Worm (Caenorhabditis elegans) whole organism, late embryonic: ENCODE results near the gene ceh-20.

Experiments used
- C08G9.2 ChIP-seq: sonication (generic microtip); optimal IDR thresholded peaks from 2 replicates; lab custom pipeline; 2016; ENCODE audit warnings: mild to moderate bottlenecking, missing genetic modification characterization, moderate library complexity, missing compliant biosample characterization
- C38D4.7 ChIP-seq: fragments of 200-800 bp; sonication (Bioruptor generic); optimal IDR thresholded peaks from 2 replicates; lab custom pipeline; 2018; ENCODE audit warnings: mild to moderate bottlenecking, missing genetic modification characterization, moderate library complexity, missing compliant biosample characterization
- F13H6.1 ChIP-seq: sonication (generic microtip); optimal IDR thresholded peaks from 2 replicates; lab custom pipeline; 2016; ENCODE audit warnings: missing genetic modification characterization, missing compliant biosample characterization
- Y22D7AL.16 ChIP-seq: sonication (generic microtip); optimal IDR thresholded peaks from 2 replicates; lab custom pipeline; 2016; ENCODE audit warnings: missing genetic modification characterization, missing compliant biosample characterization
- ahr-1 ChIP-seq: sonication (generic microtip); optimal IDR thresholded peaks from 2 replicates; lab custom pipeline; 2016; ENCODE audit warnings: missing genetic modification characterization, missing compliant biosample characterization
- ceh-14 ChIP-seq: sonication (generic microtip); optimal IDR thresholded peaks from 2 replicates; lab custom pipeline; 2016; ENCODE audit warnings: missing genotype, missing genetic modification characterization, missing compliant biosample characterization
- ceh-2 ChIP-seq: sonication (generic microtip); optimal IDR thresholded peaks from 2 replicates; lab custom pipeline; 2016; ENCODE audit warnings: missing genotype, missing genetic modification characterization, missing compliant biosample characterization
- ceh-31 ChIP-seq: sonication (generic microtip); optimal IDR thresholded peaks from 2 replicates; lab custom pipeline; 2016; ENCODE audit warnings: missing genetic modification characterization, missing compliant biosample characterization
- ceh-48 ChIP-seq: sonication (generic microtip); optimal IDR thresholded peaks from 2 replicates; lab custom pipeline; 2016; ENCODE audit warnings: missing genetic modification characterization, inconsistent platforms, missing compliant biosample characterization
- ceh-6 ChIP-seq: fragments of 200-800 bp; sonication (Bioruptor generic); optimal IDR thresholded peaks from 2 replicates; lab custom pipeline; 2018; ENCODE audit warnings: mild to moderate bottlenecking, missing genetic modification characterization, missing compliant biosample characterization
- ceh-9 ChIP-seq: sonication (generic microtip); optimal IDR thresholded peaks from 2 replicates; lab custom pipeline; 2016; ENCODE audit warnings: mild to moderate bottlenecking, missing genetic modification characterization, inconsistent platforms, missing compliant biosample characterization
- dve-1 ChIP-seq: sonication (generic microtip); optimal IDR thresholded peaks from 2 replicates; lab custom pipeline; 2017; ENCODE audit warnings: antibody characterized with exemption, mild to moderate bottlenecking, missing genetic modification characterization, missing compliant biosample characterization
- elt-4 ChIP-seq: sonication (generic microtip); optimal IDR thresholded peaks from 2 replicates; lab custom pipeline; 2016; ENCODE audit warnings: missing genetic modification characterization, missing compliant biosample characterization
- ets-4 ChIP-seq: sonication (generic microtip); optimal IDR thresholded peaks from 2 replicates; lab custom pipeline; 2016; ENCODE audit warnings: missing genetic modification characterization, missing compliant biosample characterization
- eyg-1 ChIP-seq: sonication (generic microtip); optimal IDR thresholded peaks from 2 replicates; lab custom pipeline; 2016; ENCODE audit warnings: missing genotype, missing genetic modification characterization, missing compliant biosample characterization
- fax-1 ChIP-seq: sonication (generic microtip); optimal IDR thresholded peaks from 2 replicates; lab custom pipeline; 2016; ENCODE audit warnings: missing genotype, missing genetic modification characterization, missing compliant biosample characterization
- fkh-6 ChIP-seq: sonication (generic microtip); optimal IDR thresholded peaks from 2 replicates; lab custom pipeline; 2016; ENCODE audit warnings: missing genetic modification characterization, missing compliant biosample characterization
- gmeb-2 ChIP-seq: sonication (generic microtip); optimal IDR thresholded peaks from 2 replicates; lab custom pipeline; 2016; ENCODE audit warnings: missing genetic modification characterization, inconsistent platforms, missing compliant biosample characterization
- hlh-13 ChIP-seq: fragments of 200-800 bp; sonication (Bioruptor generic); optimal IDR thresholded peaks from 2 replicates; lab custom pipeline; 2018; ENCODE audit warnings: mild to moderate bottlenecking, missing genetic modification characterization, missing compliant biosample characterization
- hlh-15 ChIP-seq: sonication (generic microtip); optimal IDR thresholded peaks from 2 replicates; lab custom pipeline; 2016; ENCODE audit warnings: missing genetic modification characterization, missing compliant biosample characterization
- hlh-8 ChIP-seq: sonication (generic microtip); optimal IDR thresholded peaks from 2 replicates; lab custom pipeline; 2016; ENCODE audit warnings: missing genotype, missing genetic modification characterization, missing compliant biosample characterization
- lim-6 ChIP-seq: sonication (generic microtip); optimal IDR thresholded peaks from 2 replicates; lab custom pipeline; 2016; ENCODE audit warnings: missing genetic modification characterization, missing compliant biosample characterization
- lin-11 ChIP-seq: fragments of 200-800 bp; sonication (Bioruptor generic); optimal IDR thresholded peaks from 2 replicates; lab custom pipeline; 2018; ENCODE audit warnings: mild to moderate bottlenecking, missing genetic modification characterization, missing compliant biosample characterization
- madf-2 ChIP-seq: sonication (generic microtip); optimal IDR thresholded peaks from 2 replicates; lab custom pipeline; 2017; ENCODE audit warnings: missing genetic modification characterization, missing compliant biosample characterization
- nhr-11 ChIP-seq: fragments of 150-350 bp; optimal IDR thresholded peaks from 2 replicates; lab custom pipeline; 2014; ENCODE audit warnings: missing biosample characterization, missing genetic modification characterization
- nhr-232 ChIP-seq: sonication (generic microtip); optimal IDR thresholded peaks from 2 replicates; lab custom pipeline; 2016; ENCODE audit warnings: missing genetic modification characterization, missing compliant biosample characterization
- odd-2 ChIP-seq: sonication (generic microtip); optimal IDR thresholded peaks from 2 replicates; lab custom pipeline; 2017; ENCODE audit warnings: antibody characterized with exemption, mild to moderate bottlenecking, missing genetic modification characterization, missing compliant biosample characterization
- pag-3 ChIP-seq: sonication (generic microtip); optimal IDR thresholded peaks from 2 replicates; lab custom pipeline; 2016; ENCODE audit warnings: missing compliant biosample characterization, missing genetic modification characterization, borderline replicate concordance
- pat-9 ChIP-seq: fragments of 200-800 bp; sonication (Bioruptor generic); optimal IDR thresholded peaks from 2 replicates; lab custom pipeline; 2018; ENCODE audit warnings: mild to moderate bottlenecking, missing genetic modification characterization, moderate library complexity, missing compliant biosample characterization
- pax-1 ChIP-seq: fragments of 150-350 bp; optimal IDR thresholded peaks from 2 replicates; lab custom pipeline; 2014; ENCODE audit warnings: missing biosample characterization, missing genetic modification characterization
- pha-4 ChIP-seq: fragments of 150-350 bp; optimal IDR thresholded peaks from 2 replicates; lab custom pipeline; 2018; ENCODE audit warnings: missing biosample characterization, missing genetic modification reagents, missing genetic modification characterization
- sdc-2 ChIP-seq: sonication (generic microtip); optimal IDR thresholded peaks from 2 replicates; lab custom pipeline; 2016; ENCODE audit warnings: missing genotype, missing genetic modification characterization, missing compliant biosample characterization
- sox-2 ChIP-seq: fragments of 200-800 bp; sonication (Bioruptor generic); IDR thresholded peaks from 2 replicates; pipeline ENCODE4 v1.3.6; 2022; ENCODE audit warnings: missing genetic modification reagents, missing genetic modification characterization, missing compliant biosample characterization
- syd-9 ChIP-seq: sonication (generic microtip); optimal IDR thresholded peaks from 2 replicates; lab custom pipeline; 2016; ENCODE audit warnings: mild to moderate bottlenecking, missing genetic modification characterization, moderate library complexity, missing compliant biosample characterization
- tbx-7 ChIP-seq: sonication (generic microtip); optimal IDR thresholded peaks from 2 replicates; lab custom pipeline; 2016; ENCODE audit warnings: missing genotype, missing genetic modification characterization, missing compliant biosample characterization
- ttx-3 ChIP-seq: sonication (generic microtip); optimal IDR thresholded peaks from 2 replicates; lab custom pipeline; 2016; ENCODE audit warnings: missing genetic modification reagents, missing genetic modification characterization, missing compliant biosample characterization
- unc-42 ChIP-seq: sonication (generic microtip); optimal IDR thresholded peaks from 2 replicates; lab custom pipeline; 2016; ENCODE audit warnings: missing genotype, missing genetic modification characterization, missing compliant biosample characterization
- unc-55 ChIP-seq: sonication (generic microtip); optimal IDR thresholded peaks from 2 replicates; lab custom pipeline; 2017; ENCODE audit warnings: missing biosample characterization, missing genetic modification reagents, missing genetic modification characterization
- ztf-16 ChIP-seq: sonication (generic microtip); optimal IDR thresholded peaks from 2 replicates; lab custom pipeline; 2017; ENCODE audit warnings: missing genetic modification characterization, missing compliant biosample characterization

Gene ceh-20

DNA sequence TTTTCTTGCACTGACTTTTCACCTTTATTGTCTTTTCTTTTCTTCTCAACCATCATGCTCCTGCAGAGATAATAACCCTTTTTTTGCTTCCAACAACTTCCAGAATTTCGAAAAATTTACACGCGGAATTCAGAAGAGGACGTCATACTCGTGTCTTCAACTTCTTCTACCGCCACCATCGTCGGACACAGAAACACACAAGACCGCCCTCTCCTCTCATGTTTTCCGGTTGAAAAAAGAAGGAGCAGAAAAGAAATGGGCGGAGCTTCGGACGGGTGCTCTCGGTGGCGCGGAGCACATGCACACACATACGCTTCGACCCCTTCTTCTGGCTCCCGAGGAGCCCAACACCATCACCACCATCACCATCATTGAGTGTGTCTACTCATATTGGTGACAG is 29.2 kb downstream of the ceh-20 start, which contains the start of gene lgc-38:
Gene lgc-38 (plus strand): TSS at position 301 of the 400 bp plus-strand sequence.
- no peak for TF ChIP-seq unc-55
- TF ChIP-seq hlh-8 (tag; lab: Kevin White, UChicago) = no peak
- no peak for TF ChIP-seq ceh-14 (tag; lab: Kevin White, UChicago)
- no peak for TF ChIP-seq ceh-6 (GFP tag; lab: Kevin White, UChicago)
- no peak for TF ChIP-seq ceh-2
- TF ChIP-seq dve-1 (tag; lab: Kevin White, UChicago) = no peak
- no peak for TF ChIP-seq lin-11 (tag; lab: Kevin White, UChicago)
- TF ChIP-seq pax-1 = no peak
- TF ChIP-seq pha-4 (tag; lab: Kevin White, UChicago) = no peak
- TF ChIP-seq pag-3 (tag; lab: Kevin White, UChicago) = no peak
- TF ChIP-seq unc-42 (tag; lab: Kevin White, UChicago) = no peak
- TF ChIP-seq ceh-31 (tag; lab: Kevin White, UChicago) = no peak
- no peak for TF ChIP-seq lim-6
- no peak for TF ChIP-seq fkh-6 (tag; lab: Kevin White, UChicago)
- TF ChIP-seq ceh-48 = no peak
- no peak for TF ChIP-seq ahr-1
- no peak for TF ChIP-seq sox-2
- TF ChIP-seq C08G9.2 = no peak
- TF ChIP-seq eyg-1 (tag; lab: Kevin White, UChicago) = no peak
- TF ChIP-seq F13H6.1 (tag; lab: Kevin White, UChicago) = no peak

DNA sequence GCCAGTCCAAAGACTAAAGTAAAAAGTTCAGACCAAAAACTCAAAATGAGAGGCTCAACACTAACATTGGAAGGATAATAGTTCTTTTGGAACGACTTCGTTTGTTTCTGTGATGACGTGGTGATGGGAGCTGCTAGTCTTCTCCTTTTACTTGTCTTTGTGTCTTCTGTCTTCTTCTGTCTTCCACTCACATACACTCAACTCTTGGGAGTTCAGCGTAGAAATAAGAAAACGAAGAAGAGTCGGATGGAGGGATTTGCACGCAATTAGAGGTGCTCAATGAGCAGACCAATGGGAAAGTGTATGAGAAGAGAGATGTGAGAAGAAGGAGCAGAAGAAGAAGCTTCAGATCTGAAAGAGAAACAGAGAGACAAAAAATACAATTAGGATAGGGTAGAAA is 32.4 kb downstream of the ceh-20 start:
- TF ChIP-seq ceh-9 (no peak), unc-42 (tag; lab: Kevin White, UChicago) (peak; percentile 29), fax-1 (tag; lab: Kevin White, UChicago) (no peak)

ce11 chrIII:7013764-7014163 is 34.1 kb downstream of the ceh-20 start:
- TF ChIP-seq ztf-16 (tag; lab: Kevin White, UChicago) (no peak), Y22D7AL.16 (tag; lab: Kevin White, UChicago) (no peak), ttx-3 (no peak), lin-11 (tag; lab: Kevin White, UChicago) (no peak), dve-1 (tag; lab: Kevin White, UChicago) (no peak), pag-3 (tag; lab: Kevin White, UChicago) (no peak), hlh-13 (GFP tag; lab: Kevin White, UChicago) (no peak), hlh-15 (tag; lab: Kevin White, UChicago) (no peak), odd-2 (tag; lab: Kevin White, UChicago) (no peak), madf-2 (tag; lab: Kevin White, UChicago) (no peak), ceh-6 (GFP tag; lab: Kevin White, UChicago) (no peak), unc-55 (no peak), C38D4.7 (no peak), pax-1 (no peak), elt-4 (tag; lab: Kevin White, UChicago) (no peak), ceh-48 (no peak), nhr-11 (tag; lab: Kevin White, UChicago) (no peak)

DNA sequence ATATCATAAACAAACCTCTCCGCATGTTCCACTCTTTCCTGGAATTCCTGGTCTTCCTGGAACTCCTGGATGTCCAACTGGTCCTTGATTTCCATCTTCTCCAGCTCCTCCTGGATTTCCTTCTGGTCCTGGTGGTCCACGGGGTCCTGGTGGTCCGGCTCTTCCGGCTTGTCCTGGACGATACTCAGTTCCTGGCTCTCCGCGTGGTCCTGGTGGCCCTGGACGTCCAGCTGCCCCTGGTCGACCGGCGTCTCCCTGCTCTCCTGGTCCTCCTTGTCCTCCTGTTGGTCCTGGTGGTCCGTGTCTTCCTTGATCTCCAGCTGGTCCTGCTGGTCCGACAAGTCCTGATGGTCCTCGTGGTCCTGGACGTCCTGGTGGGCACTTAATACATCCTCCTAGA is 40.0 kb downstream of the ceh-20 start:
- TF ChIP-seq nhr-232 (no peak), syd-9 (no peak), gmeb-2 (tag; lab: Kevin White, UChicago) (no peak), tbx-7 (tag; lab: Kevin White, UChicago) (no peak), pax-1 (no peak), sdc-2 (no peak), ahr-1 (no peak), pat-9 (tag; lab: Kevin White, UChicago) (no peak), ets-4 (tag; lab: Kevin White, UChicago) (no peak)
